Worm (Caenorhabditis elegans): ENCODE results near the gene F36H5.8.

The F36H5.8 gene

DNA sequence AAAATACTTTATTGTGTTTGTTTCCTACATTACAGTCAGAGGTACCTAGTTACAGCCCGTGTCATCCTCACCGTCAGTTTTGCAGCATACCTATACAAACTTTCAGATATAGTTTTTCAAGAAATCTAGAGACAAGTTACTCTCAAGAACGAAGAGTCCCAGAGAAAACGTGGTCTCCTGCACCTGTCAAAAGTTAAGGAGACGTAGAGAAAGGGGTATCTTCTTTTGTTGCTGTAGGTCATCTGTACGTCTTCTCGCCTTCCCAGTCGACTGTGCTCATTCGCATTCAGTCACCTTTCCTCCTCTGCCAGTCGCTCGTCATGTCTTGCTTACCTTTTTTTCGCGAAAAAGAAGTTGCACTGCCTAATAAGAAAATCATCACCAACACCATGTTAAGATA is 11.1 kb upstream of the F36H5.8 start, which contains the start of gene F36H5.4:
Gene F36H5.4, plus strand, starts transcription at position 301 of the 400 bp plus-strand sequence.
- no peak for TF ChIP-seq cog-1 (tag; optimal IDR thresholded peaks at IDR 0.05)
- no peak for TF ChIP-seq klf-2 (GFP tag; conservative IDR thresholded peaks at IDR 0.05)
- no peak for TF ChIP-seq ztf-29 (GFP tag; IDR thresholded peaks at IDR 0.05)
- no peak for TF ChIP-seq tab-1 (GFP tag; IDR thresholded peaks at IDR 0.05)
- no peak for TF ChIP-seq ref-1 (GFP tag; conservative IDR thresholded peaks at IDR 0.05)
- TF ChIP-seq flt-1 (GFP tag; IDR thresholded peaks at IDR 0.05) = no peak
- TF ChIP-seq ztf-23 (GFP tag; IDR thresholded peaks at IDR 0.05) = no peak
- TF ChIP-seq T22C8.4 (GFP tag; IDR thresholded peaks at IDR 0.05) = no peak
- no peak for TF ChIP-seq med-1 (GFP tag; optimal IDR thresholded peaks at IDR 0.05; ENCODE audit: insufficient read depth)

DNA sequence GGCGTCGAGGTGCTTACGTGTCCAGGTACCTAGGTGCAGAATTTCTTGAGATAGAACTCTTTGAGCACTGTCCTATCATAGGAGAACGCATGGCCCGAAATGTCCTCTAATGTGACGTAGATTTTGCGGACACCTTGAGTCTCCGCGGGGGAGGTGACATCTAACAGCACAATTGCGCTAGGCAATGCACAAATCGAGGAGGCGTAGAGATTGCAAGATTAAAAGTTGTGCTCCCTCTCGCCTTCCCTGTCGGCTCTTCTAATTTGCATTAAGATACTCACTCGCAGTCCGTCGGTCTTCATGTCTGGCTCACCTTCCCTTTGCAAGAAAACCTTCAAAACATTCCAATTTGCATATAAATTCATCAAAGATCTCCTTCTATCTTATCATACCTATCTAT is 9.1 kb upstream of the F36H5.8 start, which contains the start of gene F36H5.18:
Gene F36H5.18, plus strand, starts transcription at position 301 of the 400 bp plus-strand sequence.
- no peak for TF ChIP-seq ztf-23 (GFP tag; IDR thresholded peaks at IDR 0.05)

DNA sequence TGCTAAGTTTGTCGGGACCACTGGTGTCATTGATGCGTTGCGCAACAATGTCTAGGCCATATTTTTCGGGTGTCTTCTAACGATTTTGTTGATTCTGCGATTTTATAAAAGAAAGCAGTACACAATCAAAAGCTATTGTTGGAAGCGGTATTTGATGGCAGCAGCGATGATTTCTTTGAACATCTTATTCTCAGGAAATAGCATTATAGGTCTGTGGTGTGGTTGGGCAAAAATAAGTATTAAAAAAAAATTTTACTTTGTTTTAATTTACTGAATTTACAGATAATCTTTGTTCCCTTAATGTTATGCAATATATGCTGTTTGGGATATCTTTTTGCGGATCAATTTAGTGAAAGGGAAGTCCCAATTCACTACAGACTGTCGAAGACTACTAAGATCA is 6.5 kb upstream of the F36H5.8 start, which contains the start of gene F36H5.10:
Gene F36H5.10, plus strand, starts transcription at position 301 of the 400 bp plus-strand sequence.
- TF ChIP-seq med-1 (GFP tag; optimal IDR thresholded peaks at IDR 0.05; ENCODE audit: insufficient read depth) = no peak
- no peak for TF ChIP-seq ztf-29 (GFP tag; IDR thresholded peaks at IDR 0.05)
- TF ChIP-seq T22C8.4 (GFP tag; IDR thresholded peaks at IDR 0.05) = no peak

DNA sequence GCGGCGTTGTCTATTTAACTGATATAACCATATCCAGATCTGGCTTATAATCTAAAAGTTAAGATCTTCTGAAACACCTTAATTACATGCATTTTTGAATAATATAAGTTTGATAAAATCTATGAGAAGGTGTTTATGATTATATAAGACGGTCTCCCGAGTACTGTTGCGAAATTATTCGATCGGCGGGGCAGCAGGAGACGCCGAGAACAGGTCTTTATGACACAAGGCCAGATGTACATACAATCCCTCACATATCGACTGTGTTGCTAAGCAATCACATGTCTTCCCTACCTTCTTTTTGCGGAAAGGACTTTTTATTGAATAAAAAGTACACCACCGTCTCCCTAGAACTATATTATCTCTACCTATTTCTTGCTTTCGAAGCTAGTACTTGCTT is 6.1 kb upstream of the F36H5.8 start, which contains the start of gene fbxb-53:
Gene fbxb-53, plus strand, starts transcription at position 301 of the 400 bp plus-strand sequence.
- TF ChIP-seq cog-1 (tag; optimal IDR thresholded peaks at IDR 0.05) (no peak), med-1 (GFP tag; optimal IDR thresholded peaks at IDR 0.05; ENCODE audit: insufficient read depth) (no peak), ztf-29 (GFP tag; IDR thresholded peaks at IDR 0.05) (no peak), T22C8.4 (GFP tag; IDR thresholded peaks at IDR 0.05) (no peak), klf-2 (GFP tag; conservative IDR thresholded peaks at IDR 0.05) (no peak), ztf-23 (GFP tag; IDR thresholded peaks at IDR 0.05) (no peak), flt-1 (GFP tag; IDR thresholded peaks at IDR 0.05) (no peak), ref-1 (GFP tag; conservative IDR thresholded peaks at IDR 0.05) (no peak), tab-1 (GFP tag; IDR thresholded peaks at IDR 0.05) (no peak)

DNA sequence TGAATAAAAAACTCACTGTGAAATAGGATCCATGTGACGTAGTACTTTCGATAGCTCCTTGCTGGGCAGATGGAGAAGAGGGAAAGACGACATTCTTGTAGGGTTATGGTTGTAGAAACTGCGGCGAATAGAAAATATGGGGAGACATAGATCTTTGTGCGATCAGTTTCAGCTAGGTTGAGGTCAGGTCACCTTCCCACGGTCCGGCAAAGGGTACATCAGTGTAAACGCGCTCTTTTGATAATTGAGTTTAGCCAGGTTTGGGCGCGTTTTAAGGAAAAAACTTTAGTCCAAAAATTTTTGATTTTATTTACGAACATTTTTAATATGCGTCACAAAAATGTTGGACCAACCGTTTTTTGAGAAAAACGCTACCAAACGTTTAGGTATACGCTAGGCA is 5.6 kb upstream of the F36H5.8 start, which contains the start of gene F36H5.17:
Gene F36H5.17, minus strand, starts transcription at position 101 of the 400 bp plus-strand sequence.
- TF ChIP-seq klf-2 (GFP tag; conservative IDR thresholded peaks at IDR 0.05) (no peak), ztf-23 (GFP tag; IDR thresholded peaks at IDR 0.05) (no peak), flt-1 (GFP tag; IDR thresholded peaks at IDR 0.05) (no peak), tab-1 (GFP tag; IDR thresholded peaks at IDR 0.05) (no peak), ref-1 (GFP tag; conservative IDR thresholded peaks at IDR 0.05) (no peak), med-1 (GFP tag; optimal IDR thresholded peaks at IDR 0.05; ENCODE audit: insufficient read depth) (no peak), cog-1 (tag; optimal IDR thresholded peaks at IDR 0.05) (no peak), ztf-29 (GFP tag; IDR thresholded peaks at IDR 0.05) (no peak), T22C8.4 (GFP tag; IDR thresholded peaks at IDR 0.05) (no peak)

DNA sequence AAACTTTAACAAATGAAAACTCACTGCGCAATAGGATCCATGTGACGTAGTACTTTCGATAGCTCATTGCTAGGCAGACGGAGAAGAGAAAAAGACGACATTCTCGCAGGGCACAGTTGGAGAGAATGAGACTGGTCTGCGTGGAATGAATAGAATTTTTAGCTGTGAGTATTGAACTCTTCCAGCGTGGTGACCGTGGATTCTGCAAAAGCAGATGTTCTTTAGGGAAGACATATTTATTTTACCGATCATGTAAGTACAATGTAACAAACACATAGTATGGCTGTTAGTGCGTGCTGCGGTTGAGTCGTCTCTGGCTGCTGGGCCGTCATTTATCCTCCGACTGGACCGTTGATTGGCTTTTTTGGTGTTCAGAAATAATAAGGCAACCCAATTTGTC is 2.5 kb upstream of the F36H5.8 start, which contains the start of gene F36H5.9:
Gene F36H5.9, minus strand, starts transcription at position 101 of the 400 bp plus-strand sequence.
- TF ChIP-seq cog-1 (tag; optimal IDR thresholded peaks at IDR 0.05) (no peak), flt-1 (GFP tag; IDR thresholded peaks at IDR 0.05) (no peak), klf-2 (GFP tag; conservative IDR thresholded peaks at IDR 0.05) (no peak), med-1 (GFP tag; optimal IDR thresholded peaks at IDR 0.05; ENCODE audit: insufficient read depth) (no peak), ztf-29 (GFP tag; IDR thresholded peaks at IDR 0.05) (no peak), ref-1 (GFP tag; conservative IDR thresholded peaks at IDR 0.05) (no peak), ztf-23 (GFP tag; IDR thresholded peaks at IDR 0.05) (no peak), tab-1 (GFP tag; IDR thresholded peaks at IDR 0.05) (no peak), T22C8.4 (GFP tag; IDR thresholded peaks at IDR 0.05) (no peak)

DNA sequence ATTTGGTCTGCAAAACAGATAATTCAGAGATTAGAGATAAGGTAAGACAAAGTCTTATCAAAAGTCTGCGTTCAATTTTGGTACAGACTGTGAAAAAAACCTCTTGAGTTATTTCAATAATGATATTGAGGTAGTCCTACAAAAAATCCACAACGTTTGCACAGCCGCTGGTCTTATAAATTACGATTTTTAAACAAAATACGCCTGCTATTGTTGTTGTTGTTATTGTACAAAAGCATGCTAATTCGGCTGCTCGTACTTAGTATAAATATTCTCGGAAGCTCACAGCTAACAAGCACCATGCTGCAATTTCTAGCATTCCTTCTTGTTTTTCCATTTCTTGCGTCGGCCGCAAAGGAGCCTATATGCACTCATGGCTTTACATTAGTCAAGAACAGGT is 6.3 kb downstream of the F36H5.8 start, which contains the start of gene clec-19:
Gene clec-19, plus strand, starts transcription at position 301 of the 400 bp plus-strand sequence.
- no peak for TF ChIP-seq ref-1 (GFP tag; conservative IDR thresholded peaks at IDR 0.05)
- no peak for TF ChIP-seq ztf-23 (GFP tag; IDR thresholded peaks at IDR 0.05)
- no peak for TF ChIP-seq med-1 (GFP tag; optimal IDR thresholded peaks at IDR 0.05; ENCODE audit: insufficient read depth)
- no peak for TF ChIP-seq cog-1 (tag; optimal IDR thresholded peaks at IDR 0.05)
- TF ChIP-seq flt-1 (GFP tag; IDR thresholded peaks at IDR 0.05) = no peak
- no peak for TF ChIP-seq tab-1 (GFP tag; IDR thresholded peaks at IDR 0.05)
- no peak for TF ChIP-seq klf-2 (GFP tag; conservative IDR thresholded peaks at IDR 0.05)
- TF ChIP-seq ztf-29 (GFP tag; IDR thresholded peaks at IDR 0.05) = no peak
- TF ChIP-seq T22C8.4 (GFP tag; IDR thresholded peaks at IDR 0.05) = no peak

DNA sequence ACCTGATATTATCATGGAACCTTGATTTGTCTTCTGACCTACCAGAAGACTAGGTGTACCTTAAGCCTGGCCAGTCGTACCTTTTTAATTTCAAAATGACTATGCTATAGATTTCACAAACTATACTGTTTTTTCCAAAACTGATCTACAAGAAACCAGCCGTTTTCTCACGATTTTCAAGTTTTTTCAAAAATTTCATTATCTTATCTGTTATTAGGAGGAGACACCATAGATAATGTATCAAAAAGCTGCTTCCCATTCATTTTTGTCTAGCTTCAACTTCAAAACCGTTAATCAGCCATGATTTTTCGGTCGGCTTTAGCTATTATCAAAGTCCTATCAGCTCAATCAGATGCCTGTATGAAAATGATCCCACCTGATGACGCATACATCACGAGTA is 8.0 kb downstream of the F36H5.8 start, which contains the start of gene F36H5.12:
Gene F36H5.12, plus strand, starts transcription at position 301 of the 400 bp plus-strand sequence.
- TF ChIP-seq ztf-29 (GFP tag; IDR thresholded peaks at IDR 0.05) (no peak), T22C8.4 (GFP tag; IDR thresholded peaks at IDR 0.05) (no peak)

DNA sequence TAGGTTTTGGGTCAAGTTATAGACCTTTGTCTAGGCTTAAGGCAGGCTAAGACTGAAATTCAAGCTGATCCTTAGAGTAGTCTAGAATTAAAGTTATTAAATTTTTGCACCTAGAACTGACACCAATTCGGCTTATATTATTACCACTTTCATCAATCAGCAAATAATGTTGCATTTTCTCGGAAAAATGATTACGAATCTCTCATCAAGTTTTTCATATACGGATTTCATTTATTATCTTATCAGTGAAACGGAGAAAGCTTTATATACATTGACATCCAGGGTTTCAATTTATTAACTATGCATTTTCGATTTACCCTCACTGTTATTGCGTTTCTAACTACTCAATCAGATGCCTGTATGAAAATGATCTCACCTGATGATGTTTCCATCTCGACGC is 9.2 kb downstream of the F36H5.8 start, which contains the start of gene K07G6.1:
Gene K07G6.1, plus strand, starts transcription at position 301 of the 400 bp plus-strand sequence.
- no peak for TF ChIP-seq ztf-23 (GFP tag; IDR thresholded peaks at IDR 0.05)
- no peak for TF ChIP-seq flt-1 (GFP tag; IDR thresholded peaks at IDR 0.05)
- no peak for TF ChIP-seq ztf-29 (GFP tag; IDR thresholded peaks at IDR 0.05)
- no peak for TF ChIP-seq ref-1 (GFP tag; conservative IDR thresholded peaks at IDR 0.05)
- TF ChIP-seq klf-2 (GFP tag; conservative IDR thresholded peaks at IDR 0.05) = no peak
- no peak for TF ChIP-seq med-1 (GFP tag; optimal IDR thresholded peaks at IDR 0.05; ENCODE audit: insufficient read depth)
- no peak for TF ChIP-seq T22C8.4 (GFP tag; IDR thresholded peaks at IDR 0.05)
- TF ChIP-seq tab-1 (GFP tag; IDR thresholded peaks at IDR 0.05) = no peak
- no peak for TF ChIP-seq cog-1 (tag; optimal IDR thresholded peaks at IDR 0.05)

DNA sequence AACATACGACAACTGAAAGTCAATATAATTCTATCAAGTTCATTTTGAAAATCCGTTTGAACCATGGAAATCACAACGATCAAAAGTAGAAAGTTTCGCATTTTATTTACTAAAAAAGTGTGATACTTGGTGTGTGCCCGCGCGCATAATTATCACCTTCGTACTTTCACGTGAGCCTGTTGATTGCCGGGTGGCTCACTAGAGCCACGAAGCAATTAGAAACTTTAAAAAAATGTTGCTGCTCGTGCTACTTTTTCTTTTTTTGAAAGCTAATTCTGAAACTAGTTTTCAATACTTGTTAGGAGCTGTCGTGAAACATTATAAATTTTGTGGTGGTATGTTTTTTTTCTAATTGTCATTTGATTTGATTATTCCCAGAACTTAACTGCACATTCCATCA is 11.6 kb downstream of the F36H5.8 start, which contains the start of the genes irld-9 and irld-33:
Gene irld-9, minus strand, starts transcription at position 101 of the 400 bp plus-strand sequence.
Gene irld-33, plus strand, starts transcription at position 209 of the 400 bp plus-strand sequence.
- TF ChIP-seq cog-1 (tag; optimal IDR thresholded peaks at IDR 0.05) = no peak

All from whole organism, midembryonic.